Worm (Caenorhabditis elegans) whole organism, late embryonic: ENCODE results near the gene prx-12.

Experiments
- F13H6.1 ChIP-seq: sonication (generic microtip); optimal IDR thresholded peaks from 2 replicates; lab custom pipeline; 2016; ENCODE audit warnings: missing genetic modification characterization, missing compliant biosample characterization
- ceh-19 ChIP-seq: fragments of 200-800 bp; sonication (Bioruptor generic); optimal IDR thresholded peaks from 2 replicates; lab custom pipeline; 2018; ENCODE audit warnings: mild to moderate bottlenecking, missing genetic modification characterization, missing compliant biosample characterization
- dmd-4 ChIP-seq: sonication (generic microtip); optimal IDR thresholded peaks from 2 replicates; lab custom pipeline; 2016; ENCODE audit warnings: borderline replicate concordance, missing genetic modification characterization, missing compliant biosample characterization
- elt-2 ChIP-seq: sonication (generic microtip); optimal IDR thresholded peaks from 2 replicates; lab custom pipeline; 2016; ENCODE audit warnings: missing genetic modification reagents, missing genetic modification characterization, missing compliant biosample characterization
- nhr-11 ChIP-seq: fragments of 150-350 bp; optimal IDR thresholded peaks from 2 replicates; lab custom pipeline; 2014; ENCODE audit warnings: missing biosample characterization, missing genetic modification characterization
- npax-4 ChIP-seq: sonication (generic microtip); optimal IDR thresholded peaks from 2 replicates; lab custom pipeline; 2016; ENCODE audit warnings: missing genetic modification characterization, missing compliant biosample characterization
- pha-4 ChIP-seq: fragments of 150-350 bp; optimal IDR thresholded peaks from 2 replicates; lab custom pipeline; 2018; ENCODE audit warnings: missing biosample characterization, missing genetic modification reagents, missing genetic modification characterization
- pqm-1 ChIP-seq: sonication (generic microtip); optimal IDR thresholded peaks from 2 replicates; lab custom pipeline; 2016; ENCODE audit warnings: missing genetic modification characterization, missing compliant biosample characterization

- TF ChIP-seq dmd-4 (tag; lab: Kevin White, UChicago) (no peak), F13H6.1 (tag; lab: Kevin White, UChicago) (no peak), npax-4 (tag; lab: Kevin White, UChicago) (no peak), ceh-19 (no peak), pha-4 (tag; lab: Kevin White, UChicago) (no peak), pqm-1 (tag; lab: Kevin White, UChicago) (no peak), nhr-11 (tag; lab: Kevin White, UChicago) (no peak), elt-2 (tag; lab: Kevin White, UChicago) (no peak)
Measured at ce11 chrX:11427550-11427949, 34.5 kb downstream of the prx-12 start.
